Fruit fly (Drosophila melanogaster): ENCODE results near the gene COX5A.

DNA sequence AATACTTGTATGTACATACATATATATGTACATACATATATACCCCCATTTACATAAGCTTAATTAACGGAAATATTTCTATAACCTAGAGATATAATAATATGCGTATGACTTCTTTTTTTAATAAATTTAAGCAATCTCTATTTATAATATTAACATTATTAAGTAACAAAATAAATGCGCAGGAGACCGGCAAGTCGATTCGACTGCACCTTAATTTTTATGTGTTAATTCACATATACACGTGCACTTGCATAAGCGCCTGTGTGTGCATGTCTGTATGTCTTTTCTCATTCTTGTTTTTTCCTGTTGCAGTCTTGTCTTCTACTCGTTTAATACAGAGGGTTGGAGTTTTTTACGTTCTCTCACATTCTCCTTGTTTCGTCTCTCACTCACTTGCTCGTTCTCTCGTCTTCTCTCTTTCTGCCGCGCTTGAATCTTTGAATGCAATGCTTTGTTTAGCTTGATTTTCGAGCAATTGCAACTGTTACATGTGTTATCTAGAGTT, 38.9 kb upstream of the COX5A start:
- no peak for TF ChIP-seq insv (optimal IDR thresholded peaks at IDR 0.05)
- TF ChIP-seq psq (optimal IDR thresholded peaks at IDR 0.05), result no peak
- TF ChIP-seq ttk (optimal IDR thresholded peaks at IDR 0.05), result no peak
- no peak for TF ChIP-seq Sin3A (optimal IDR thresholded peaks at IDR 0.05)

Data from Kc167 (cell line).